Fruit fly (Drosophila melanogaster) whole organism, prepupa: ENCODE results near the gene CG12506.

Experiments
- Blimp-1 ChIP-seq: fragments of 200-800 bp; sonication (Bioruptor generic); optimal IDR thresholded peaks from 3 replicates; lab custom pipeline; 2017; ENCODE audit warnings: missing biosample characterization, missing genetic modification characterization, mild to moderate bottlenecking, moderate library complexity, missing genetic modification reagents
- CG10631 ChIP-seq: fragments of 200-800 bp; sonication (Bioruptor generic); optimal IDR thresholded peaks from 2 replicates; lab custom pipeline; 2016; ENCODE audit warnings: missing biosample characterization, missing genetic modification characterization
- CG10669 ChIP-seq: fragments of 200-800 bp; sonication (Bioruptor generic); optimal IDR thresholded peaks from 3 replicates; lab custom pipeline; 2018; ENCODE audit warnings: missing biosample characterization, mild to moderate bottlenecking, missing genetic modification characterization, moderate library complexity
- CG11294 ChIP-seq: fragments of 200-800 bp; sonication (Bioruptor generic); IDR thresholded peaks from 2 replicates; pipeline ENCODE4 v1.3.6; 2022; ENCODE audit warnings: missing biosample characterization, missing genetic modification characterization
- CG11762 ChIP-seq: fragments of 200-800 bp; sonication (Bioruptor generic); optimal IDR thresholded peaks from 3 replicates; lab custom pipeline; 2016; ENCODE audit warnings: missing biosample characterization, missing genetic modification characterization; ENCODE audit not compliant: insufficient read depth
- CG11902 ChIP-seq: fragments of 200-800 bp; sonication (Bioruptor generic); optimal IDR thresholded peaks from 3 replicates; lab custom pipeline; 2016; ENCODE audit warnings: missing biosample characterization, missing genetic modification characterization
- CG15336 ChIP-seq: fragments of 200-800 bp; sonication (Bioruptor generic); IDR thresholded peaks from 2 replicates; pipeline ENCODE4 v1.3.6; 2022; ENCODE audit warnings: missing biosample characterization, missing genetic modification characterization
- CG31627 ChIP-seq: fragments of 200-800 bp; sonication (Bioruptor generic); optimal IDR thresholded peaks from 3 replicates; lab custom pipeline; 2016; ENCODE audit warnings: missing biosample characterization, missing genetic modification characterization
- CG32006 ChIP-seq: fragments of 200-800 bp; sonication (Bioruptor generic); optimal IDR thresholded peaks from 3 replicates; lab custom pipeline; 2017; ENCODE audit warnings: missing biosample characterization, mild to moderate bottlenecking, missing genetic modification characterization
- CG34406 ChIP-seq: fragments of 200-800 bp; sonication (Bioruptor generic); optimal IDR thresholded peaks from 3 replicates; lab custom pipeline; 2016; ENCODE audit warnings: missing biosample characterization, missing genetic modification characterization
- CG3919 ChIP-seq: fragments of 200-800 bp; sonication (Bioruptor generic); optimal IDR thresholded peaks from 3 replicates; lab custom pipeline; 2016; ENCODE audit warnings: missing biosample characterization, missing genetic modification characterization
- CG6276 ChIP-seq: fragments of 200-800 bp; sonication (Bioruptor generic); optimal IDR thresholded peaks from 2 replicates; lab custom pipeline; 2017; ENCODE audit warnings: missing biosample characterization, mild to moderate bottlenecking, missing genetic modification characterization
- CG6792 ChIP-seq: fragments of 200-800 bp; sonication (Bioruptor generic); optimal IDR thresholded peaks from 3 replicates; lab custom pipeline; 2016; ENCODE audit warnings: missing biosample characterization, missing genetic modification characterization
- CG6808 ChIP-seq: fragments of 200-800 bp; sonication (Bioruptor generic); optimal IDR thresholded peaks from 3 replicates; lab custom pipeline; 2017; ENCODE audit warnings: missing biosample characterization, missing genetic modification characterization, mild to moderate bottlenecking, moderate library complexity, missing genetic modification reagents
- CG7368 ChIP-seq: fragments of 200-800 bp; sonication (Bioruptor generic); optimal IDR thresholded peaks from 3 replicates; lab custom pipeline; 2016; ENCODE audit warnings: missing biosample characterization, missing genetic modification characterization
- CG8319 ChIP-seq: fragments of 200-800 bp; sonication (Bioruptor generic); optimal IDR thresholded peaks from 3 replicates; lab custom pipeline; 2016; ENCODE audit warnings: missing biosample characterization, missing genetic modification characterization
- CG9139 ChIP-seq: fragments of 200-800 bp; sonication (Bioruptor generic); optimal IDR thresholded peaks from 3 replicates; lab custom pipeline; 2017; ENCODE audit warnings: missing biosample characterization, mild to moderate bottlenecking, missing genetic modification characterization
- Eip75B ChIP-seq: fragments of 200-800 bp; sonication (Bioruptor generic); optimal IDR thresholded peaks from 3 replicates; lab custom pipeline; 2016; ENCODE audit warnings: missing biosample characterization, missing genetic modification characterization
- Eip78C ChIP-seq: fragments of 200-800 bp; sonication (Bioruptor generic); peaks from one replicate; lab custom pipeline; 2016; ENCODE audit warnings: missing biosample characterization, missing genetic modification characterization
- Eip93F ChIP-seq: fragments of 200-800 bp; sonication (Bioruptor generic); optimal IDR thresholded peaks from 2 replicates; lab custom pipeline; 2016; ENCODE audit warnings: missing biosample characterization, mild to moderate bottlenecking, missing genetic modification characterization
- Ets21C ChIP-seq: fragments of 200-800 bp; sonication (Bioruptor generic); optimal IDR thresholded peaks from 3 replicates; lab custom pipeline; 2016; ENCODE audit warnings: missing biosample characterization, missing genetic modification characterization
- Ets96B ChIP-seq: fragments of 200-800 bp; optimal IDR thresholded peaks from 2 replicates; lab custom pipeline; 2019; ENCODE audit warnings: missing biosample characterization, mild to moderate bottlenecking, missing genetic modification characterization, moderate library complexity
- Gug ChIP-seq: fragments of 200-800 bp; sonication (Bioruptor generic); IDR thresholded peaks from 2 replicates; pipeline ENCODE4 v1.3.6; 2022; ENCODE audit warnings: missing biosample characterization, missing genetic modification characterization
- Hr38 ChIP-seq: sonication (Bioruptor generic); optimal IDR thresholded peaks from 2 replicates; lab custom pipeline; 2016; ENCODE audit warnings: missing biosample characterization, missing genetic modification characterization
- Hr39 ChIP-seq: fragments of 200-800 bp; sonication (Bioruptor generic); optimal IDR thresholded peaks from 2 replicates; lab custom pipeline; 2016; ENCODE audit warnings: missing biosample characterization, missing genetic modification characterization
- Hr4 ChIP-seq: fragments of 200-800 bp; sonication (Bioruptor generic); optimal IDR thresholded peaks from 3 replicates; lab custom pipeline; 2016; ENCODE audit warnings: missing biosample characterization, missing genetic modification characterization
- Lpt ChIP-seq: fragments of 200-800 bp; sonication (Bioruptor generic); optimal IDR thresholded peaks from 3 replicates; lab custom pipeline; 2016; ENCODE audit warnings: missing biosample characterization, missing genetic modification characterization
- Met ChIP-seq: fragments of 200-800 bp; sonication (Bioruptor generic); optimal IDR thresholded peaks from 3 replicates; lab custom pipeline; 2016; ENCODE audit warnings: missing biosample characterization, missing genetic modification characterization
- OdsH ChIP-seq: fragments of 200-800 bp; sonication (Bioruptor generic); optimal IDR thresholded peaks from 3 replicates; lab custom pipeline; 2016; ENCODE audit warnings: missing biosample characterization, missing genetic modification characterization
- Sox102F ChIP-seq: fragments of 200-800 bp; sonication (Bioruptor generic); optimal IDR thresholded peaks from 2 replicates; lab custom pipeline; 2016; ENCODE audit warnings: missing biosample characterization, mild to moderate bottlenecking, missing genetic modification characterization
- Sox14 ChIP-seq: fragments of 200-800 bp; sonication (Bioruptor generic); optimal IDR thresholded peaks from 3 replicates; lab custom pipeline; 2016; ENCODE audit warnings: missing biosample characterization, missing genetic modification characterization
- achi ChIP-seq: fragments of 200-800 bp; sonication (Bioruptor generic); optimal IDR thresholded peaks from 3 replicates; lab custom pipeline; 2016; ENCODE audit warnings: missing biosample characterization, missing genetic modification characterization
- dac ChIP-seq: fragments of 200-800 bp; sonication (Bioruptor generic); optimal IDR thresholded peaks from 2 replicates; lab custom pipeline; 2017; ENCODE audit warnings: missing biosample characterization, mild to moderate bottlenecking, missing genetic modification characterization
- eg ChIP-seq: fragments of 200-800 bp; sonication (Bioruptor generic); IDR thresholded peaks from 3 replicates; pipeline ENCODE4 v1.3.6; 2022; ENCODE audit warnings: missing biosample characterization, missing genetic modification characterization
- esn ChIP-seq: fragments of 200-800 bp; sonication (Bioruptor generic); optimal IDR thresholded peaks from 2 replicates; lab custom pipeline; 2016; ENCODE audit warnings: missing biosample characterization, mild to moderate bottlenecking, missing genetic modification characterization, moderate library complexity
- fkh ChIP-seq: fragments of 200-800 bp; sonication (Bioruptor generic); optimal IDR thresholded peaks from 3 replicates; lab custom pipeline; 2017; ENCODE audit warnings: missing biosample characterization, mild to moderate bottlenecking, missing genetic modification characterization, moderate library complexity
- lz ChIP-seq: fragments of 200-800 bp; sonication (Bioruptor generic); optimal IDR thresholded peaks from 3 replicates; lab custom pipeline; 2016; ENCODE audit warnings: missing biosample characterization, missing genetic modification characterization
- net ChIP-seq: fragments of 200-800 bp; sonication (Bioruptor generic); optimal IDR thresholded peaks from 3 replicates; lab custom pipeline; 2016; ENCODE audit warnings: missing biosample characterization, missing genetic modification characterization
- pdm3 ChIP-seq: fragments of 200-800 bp; sonication (Bioruptor generic); optimal IDR thresholded peaks from 3 replicates; lab custom pipeline; 2016; ENCODE audit warnings: missing biosample characterization, missing genetic modification characterization
- salr ChIP-seq, 2 experiments: fragments of 200-800 bp; sonication (Bioruptor generic); optimal IDR thresholded peaks; 3 replicates each; lab custom pipeline; 2016 to 2018; ENCODE audit warnings: missing biosample characterization in 2 of 2, missing genetic modification characterization in 2 of 2, mild to moderate bottlenecking in 1 of 2
- ss ChIP-seq, 2 experiments: fragments of 200-800 bp; sonication (Bioruptor generic); optimal IDR thresholded peaks; 2 replicates in 1 of 2; 3 replicates in 1 of 2; lab custom pipeline; 2017 to 2018; ENCODE audit warnings: mild to moderate bottlenecking in 2 of 2, missing biosample characterization in 2 of 2, missing genetic modification characterization in 2 of 2, moderate library complexity in 1 of 2
- vri ChIP-seq: fragments of 200-800 bp; sonication (Bioruptor generic); optimal IDR thresholded peaks from 3 replicates; lab custom pipeline; 2016; ENCODE audit warnings: missing biosample characterization, mild to moderate bottlenecking, missing genetic modification characterization

CG12506 gene

DNA sequence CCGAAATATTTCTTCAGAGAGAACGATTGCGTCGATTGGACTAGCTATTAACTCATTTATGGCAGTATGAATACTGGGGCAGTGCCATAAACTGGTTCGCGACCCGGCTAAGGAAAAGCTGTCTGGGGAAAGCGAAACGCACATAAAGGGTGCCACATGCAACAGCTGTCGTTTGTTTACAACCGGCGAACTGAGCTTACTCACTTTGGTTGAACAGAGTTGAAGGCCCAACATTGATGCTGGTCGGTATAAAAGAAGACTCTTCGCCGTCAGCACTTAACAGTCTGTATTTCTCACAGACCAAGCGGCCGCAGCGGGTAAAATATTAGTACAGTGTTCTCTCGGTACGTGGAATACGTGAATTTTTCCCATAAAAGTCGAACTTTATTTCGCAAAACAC is 27.6 kb upstream of the CG12506 start:
- TF ChIP-seq CG32006 (peak; percentile 30), Ets96B (tag; lab: Kevin White, UChicago) (no peak), fkh (GFP tag; lab: Kevin White, UChicago) (no peak), CG34406 (GFP tag; lab: Kevin White, UChicago) (no peak), CG10669 (GFP tag; lab: Kevin White, UChicago) (no peak), CG3919 (GFP tag; lab: Kevin White, UChicago) (no peak), Met (no peak), Eip78C (GFP tag; lab: Kevin White, UChicago) (peak; percentile 32), CG15336 (GFP tag; lab: Robert Waterston, UW) (peak; percentile 30; the same call in 1 of the 2 replicates), salr (GFP tag; optimal IDR thresholded peaks at IDR 0.05; lab: Kevin White, UChicago) (no peak), CG6808 (GFP tag; lab: Kevin White, UChicago) (no peak), Hr4 (GFP tag; lab: Kevin White, UChicago) (no peak), CG8319 (GFP tag; lab: Kevin White, UChicago) (no peak), OdsH (GFP tag; lab: Kevin White, UChicago) (peak; percentile 0), CG9139 (no peak), pdm3 (GFP tag; lab: Kevin White, UChicago) (no peak), Eip93F (GFP tag; lab: Kevin White, UChicago) (no peak), eg (GFP tag; lab: Robert Waterston, UW) (0 out of 3 replicates have a peak, but pooled peaks have one; percentile 16), vri (GFP tag; lab: Kevin White, UChicago) (no peak), CG7368 (GFP tag; lab: Kevin White, UChicago) (no peak), CG6276 (peak; percentile 3)

- no peak for TF ChIP-seq Sox14 (GFP tag; lab: Kevin White, UChicago)
- no peak for TF ChIP-seq CG6808 (GFP tag; lab: Kevin White, UChicago)
- no peak for TF ChIP-seq ss (GFP tag; optimal IDR thresholded peaks at IDR 0.05; lab: Kevin White, UChicago)
- TF ChIP-seq vri (GFP tag; lab: Kevin White, UChicago), result no peak
- TF ChIP-seq Lpt (GFP tag; lab: Kevin White, UChicago), result no peak
- TF ChIP-seq lz, result no peak
- TF ChIP-seq achi (GFP tag; lab: Kevin White, UChicago), result no peak
- no peak for TF ChIP-seq CG11762
- TF ChIP-seq net (GFP tag; lab: Kevin White, UChicago), result no peak
- no peak for TF ChIP-seq CG11294 (GFP tag; lab: Robert Waterston, UW)
- TF ChIP-seq dac (GFP tag; lab: Kevin White, UChicago), result no peak
- no peak for TF ChIP-seq Eip75B (GFP tag; lab: Kevin White, UChicago)
- TF ChIP-seq Ets96B (tag; lab: Kevin White, UChicago), result no peak
- no peak for TF ChIP-seq Eip78C (GFP tag; lab: Kevin White, UChicago)
- TF ChIP-seq Hr38 (GFP tag; lab: Kevin White, UChicago), result no peak
- TF ChIP-seq Eip93F (GFP tag; lab: Kevin White, UChicago), result no peak
These were observed 23.7 kb upstream of the CG12506 start, which contains the start of gene GABA-B-R3 for dm6 chr2L:749645-750044. Gene GABA-B-R3, plus strand, starts transcription at chr2L:749945.

dm6 chr2L:750299-750698 is 23.0 kb upstream of the CG12506 start:
- TF ChIP-seq CG31627, result no peak
- no peak for TF ChIP-seq CG10631 (GFP tag; lab: Kevin White, UChicago)
- TF ChIP-seq Sox102F (GFP tag; lab: Kevin White, UChicago), result no peak
- TF ChIP-seq Blimp-1 (GFP tag; lab: Kevin White, UChicago), result no peak
- TF ChIP-seq dac (GFP tag; lab: Kevin White, UChicago), result no peak
- TF ChIP-seq CG11294 (GFP tag; lab: Robert Waterston, UW), result no peak
- TF ChIP-seq esn, result no peak
- TF ChIP-seq Ets21C, result no peak
- TF ChIP-seq Hr39 (GFP tag; lab: Kevin White, UChicago), result no peak
- no peak for TF ChIP-seq CG6792
- no peak for TF ChIP-seq Gug (GFP tag; lab: Robert Waterston, UW)
- TF ChIP-seq pdm3 (GFP tag; lab: Kevin White, UChicago), result no peak
- no peak for TF ChIP-seq eg (GFP tag; lab: Robert Waterston, UW)
- TF ChIP-seq Hr38 (GFP tag; lab: Kevin White, UChicago), result no peak
- TF ChIP-seq Eip78C (GFP tag; lab: Kevin White, UChicago), result no peak
- TF ChIP-seq CG11902 (GFP tag; lab: Kevin White, UChicago), result no peak
- TF ChIP-seq salr (GFP tag; optimal IDR thresholded peaks at IDR 0.05; lab: Kevin White, UChicago), result no peak
